Fruit fly (Drosophila melanogaster) whole organism, wandering third instar larva: ENCODE results near the gene CG42688.
A peak's percentile ranks its signal among the peaks of the same experiment; 100 is the strongest.

Experiments used
- Abd-B ChIP-seq: fragments of >200 bp; optimal IDR thresholded peaks from 2 replicates; lab custom pipeline; 2017; ENCODE audit warnings: missing biosample characterization, missing genetic modification characterization
- CG32264 ChIP-seq: fragments of 200-800 bp; sonication (Bioruptor generic); optimal IDR thresholded peaks from 2 replicates; lab custom pipeline; 2016; ENCODE audit warnings: missing biosample characterization, missing genetic modification characterization
- CG9705 ChIP-seq: fragments of 200-800 bp; sonication (Bioruptor generic); optimal IDR thresholded peaks from 2 replicates; lab custom pipeline; 2018; ENCODE audit warnings: missing biosample characterization, mild to moderate bottlenecking, missing genetic modification characterization
- CrebA ChIP-seq: fragments of 200-800 bp; sonication (Bioruptor generic); optimal IDR thresholded peaks from 2 replicates; lab custom pipeline; 2016; ENCODE audit warnings: missing biosample characterization, mild to moderate bottlenecking, missing genetic modification characterization, borderline replicate concordance
- Dfd ChIP-seq: fragments of >200 bp; optimal IDR thresholded peaks from 2 replicates; lab custom pipeline; 2017; ENCODE audit warnings: missing biosample characterization, missing genetic modification characterization
- Dif ChIP-seq: fragments of 200-275, 200-300 bp; sonication (Bioruptor generic); optimal IDR thresholded peaks from 2 replicates; lab custom pipeline; 2018; ENCODE audit warnings: missing biosample characterization, missing genetic modification characterization; ENCODE audit not compliant: partially characterized antibody
- GATAd ChIP-seq: sonication (Bioruptor generic); optimal IDR thresholded peaks from 2 replicates; lab custom pipeline; 2016; ENCODE audit warnings: missing biosample characterization, missing genetic modification characterization
- HLH106 ChIP-seq: fragments of 200-800 bp; optimal IDR thresholded peaks from 3 replicates; lab custom pipeline; 2019; ENCODE audit warnings: missing biosample characterization, mild to moderate bottlenecking, missing genetic modification characterization, moderate library complexity
- Hnf4 ChIP-seq: fragments of 200-800 bp; sonication (Bioruptor generic); optimal IDR thresholded peaks from 2 replicates; lab custom pipeline; 2016; ENCODE audit warnings: missing biosample characterization, mild to moderate bottlenecking, missing genetic modification characterization
- Hr78 ChIP-seq: fragments of >200 bp; optimal IDR thresholded peaks from 2 replicates; lab custom pipeline; 2017; ENCODE audit warnings: missing biosample characterization, missing genetic modification characterization
- Hr83 ChIP-seq: fragments of 200-300 bp; sonication (Bioruptor generic); optimal IDR thresholded peaks from 2 replicates; lab custom pipeline; 2016; ENCODE audit warnings: missing biosample characterization, mild to moderate bottlenecking, missing genetic modification characterization, moderate library complexity; ENCODE audit not compliant: poor library complexity, severe bottlenecking
- Jra ChIP-seq: sonication (Bioruptor generic); optimal IDR thresholded peaks from 2 replicates; lab custom pipeline; 2016; ENCODE audit warnings: missing biosample characterization, missing genetic modification characterization
- Mio ChIP-seq: sonication (Bioruptor generic); optimal IDR thresholded peaks from 2 replicates; lab custom pipeline; 2016; ENCODE audit warnings: missing biosample characterization, missing genetic modification characterization
- Myc ChIP-seq: fragments of >200 bp; optimal IDR thresholded peaks from 2 replicates; lab custom pipeline; 2017
- N ChIP-seq: fragments of >200 bp; optimal IDR thresholded peaks from 2 replicates; lab custom pipeline; 2018; ENCODE audit warnings: missing biosample characterization, missing external identifiers, missing genetic modification characterization
- OdsH ChIP-seq: fragments of 200-800 bp; sonication (Bioruptor generic); optimal IDR thresholded peaks from 2 replicates; lab custom pipeline; 2016; ENCODE audit warnings: missing biosample characterization, mild to moderate bottlenecking, missing genetic modification characterization
- Rel ChIP-seq, 2 experiments: fragments of 200-800 bp; sonication (Bioruptor generic) in 1 of 2; optimal IDR thresholded peaks; 2 replicates in 1 of 2; 3 replicates in 1 of 2; lab custom pipeline; 2016 to 2019; ENCODE audit warnings: mild to moderate bottlenecking in 2 of 2, missing biosample characterization in 2 of 2, missing genetic modification characterization in 2 of 2, moderate library complexity in 1 of 2
- Sp1 ChIP-seq: fragments of 200-800 bp; sonication (Bioruptor generic); optimal IDR thresholded peaks from 3 replicates; lab custom pipeline; 2019; ENCODE audit warnings: missing biosample characterization, mild to moderate bottlenecking, missing genetic modification characterization, moderate library complexity
- Vsx2 ChIP-seq: fragments of 200-300, 225-300 bp; sonication (Bioruptor generic); optimal IDR thresholded peaks from 2 replicates; lab custom pipeline; 2018; ENCODE audit warnings: missing biosample characterization, missing genetic modification characterization; ENCODE audit not compliant: partially characterized antibody
- br ChIP-seq: fragments of 200-800 bp; sonication (Bioruptor generic); optimal IDR thresholded peaks from 2 replicates; lab custom pipeline; 2016; ENCODE audit warnings: missing biosample characterization, missing genetic modification characterization
- brk ChIP-seq: fragments of 200-800 bp; sonication (Bioruptor generic); optimal IDR thresholded peaks from 2 replicates; lab custom pipeline; 2016; ENCODE audit warnings: missing biosample characterization, mild to moderate bottlenecking, missing genetic modification characterization
- dl ChIP-seq, 2 experiments: fragments of 175-275, 200-275 bp in 1 of 2; fragments of 200-275 bp in 1 of 2; sonication (Bioruptor generic); optimal IDR thresholded peaks; lab custom pipeline; 2018; ENCODE audit warnings: mild to moderate bottlenecking in 2 of 2, missing biosample characterization in 2 of 2, missing genetic modification characterization in 2 of 2, moderate library complexity in 2 of 2; ENCODE audit not compliant: partially characterized antibody in 2 of 2, insufficient read depth in 1 of 2
- dmrt93B ChIP-seq: fragments of 200-800 bp; sonication (Bioruptor generic); optimal IDR thresholded peaks from 2 replicates; lab custom pipeline; 2018; ENCODE audit warnings: missing biosample characterization, mild to moderate bottlenecking, missing genetic modification characterization
- dsf ChIP-seq: sonication (Bioruptor generic); optimal IDR thresholded peaks from 2 replicates; lab custom pipeline; 2016; ENCODE audit warnings: missing biosample characterization, missing genetic modification characterization, borderline replicate concordance
- ey ChIP-seq: fragments of 200-800 bp; sonication (Bioruptor generic); optimal IDR thresholded peaks from 2 replicates; lab custom pipeline; 2016; ENCODE audit warnings: missing biosample characterization, missing genetic modification characterization
- foxo ChIP-seq, 2 experiments: fragments of 200-800 bp; sonication (Bioruptor generic); optimal IDR thresholded peaks; 2 replicates in 1 of 2; 3 replicates in 1 of 2; lab custom pipeline; 2016 to 2017; ENCODE audit warnings: missing biosample characterization in 2 of 2, missing genetic modification characterization in 2 of 2
- fru ChIP-seq: fragments of 200-800 bp; sonication (Bioruptor generic); optimal IDR thresholded peaks from 3 replicates; lab custom pipeline; 2016; ENCODE audit warnings: missing biosample characterization, mild to moderate bottlenecking, missing genetic modification characterization
- h ChIP-seq: fragments of 200-800 bp; sonication (Bioruptor generic); optimal IDR thresholded peaks from 3 replicates; lab custom pipeline; 2016; ENCODE audit warnings: missing biosample characterization, mild to moderate bottlenecking, missing genetic modification characterization
- jim ChIP-seq: fragments of 175-275, 200-325 bp; sonication (Bioruptor generic); optimal IDR thresholded peaks from 2 replicates; lab custom pipeline; 2016; ENCODE audit warnings: missing biosample characterization, mild to moderate bottlenecking, missing genetic modification characterization
- lola ChIP-seq: fragments of >200 bp; optimal IDR thresholded peaks from 2 replicates; lab custom pipeline; 2017; ENCODE audit warnings: missing biosample characterization, missing genetic modification characterization
- pan ChIP-seq: fragments of >200 bp; optimal IDR thresholded peaks from 2 replicates; lab custom pipeline; 2017
- psq ChIP-seq: fragments of 200-800 bp; sonication (Bioruptor generic); optimal IDR thresholded peaks from 3 replicates; lab custom pipeline; 2017; ENCODE audit warnings: missing biosample characterization, mild to moderate bottlenecking, missing genetic modification characterization, moderate library complexity
- rgr ChIP-seq: fragments of 200-800 bp; sonication (Bioruptor generic); optimal IDR thresholded peaks from 3 replicates; lab custom pipeline; 2016; ENCODE audit warnings: missing biosample characterization, mild to moderate bottlenecking, missing genetic modification characterization
- sage ChIP-seq: fragments of 200-800 bp; sonication (Bioruptor generic); optimal IDR thresholded peaks from 2 replicates; lab custom pipeline; 2016; ENCODE audit warnings: missing biosample characterization, mild to moderate bottlenecking, missing genetic modification characterization
- sv ChIP-seq: fragments of 200-800 bp; sonication (Bioruptor generic); optimal IDR thresholded peaks from 3 replicates; lab custom pipeline; 2016; ENCODE audit warnings: missing biosample characterization, missing genetic modification characterization
- tai ChIP-seq: sonication (Bioruptor generic); optimal IDR thresholded peaks from 2 replicates; lab custom pipeline; 2016; ENCODE audit warnings: missing biosample characterization, missing genetic modification characterization
- usp ChIP-seq: fragments of >200 bp; optimal IDR thresholded peaks from 2 replicates; lab custom pipeline; 2017; ENCODE audit warnings: missing biosample characterization, missing genetic modification characterization
- woc ChIP-seq: sonication (Bioruptor generic); optimal IDR thresholded peaks from 2 replicates; lab custom pipeline; 2016; ENCODE audit warnings: missing biosample characterization, mild to moderate bottlenecking, missing genetic modification characterization

CG42688 gene

DNA sequence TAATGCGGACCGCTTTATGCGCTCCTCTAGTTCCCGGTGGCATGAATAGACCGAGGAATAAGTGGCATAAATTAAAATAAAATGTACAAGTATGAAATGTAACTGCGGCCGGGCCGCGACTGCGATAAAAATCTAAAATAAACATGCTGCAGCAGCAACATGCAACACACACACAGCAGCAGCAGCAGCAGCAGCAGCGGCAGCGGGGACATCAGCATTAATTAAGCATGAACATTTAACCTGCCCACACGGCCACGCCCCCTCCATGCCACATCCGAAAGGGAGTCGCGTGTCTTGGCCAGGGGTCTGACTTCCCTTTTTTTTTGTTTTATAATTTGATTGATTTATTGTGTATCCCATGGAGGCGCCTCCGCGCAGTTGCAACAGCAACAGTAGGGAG, 21.9 kb upstream of the CG42688 start:
- TF ChIP-seq Myc (lab: Kevin White, UChicago), result no peak
- TF ChIP-seq Dfd, result peak; percentile 74
- TF ChIP-seq, all 38 proteins: peak for 1

dm6 chr2L:19201841-19202240, 19.2 kb upstream of the CG42688 start:
- TF ChIP-seq HLH106 (tag; lab: Kevin White, UChicago) (peak; percentile 70), foxo (GFP tag; optimal IDR thresholded peaks at IDR 0.05; lab: Kevin White, UChicago) (peak in 1 of 2 experiments; percentile 75), CrebA (GFP tag; lab: Kevin White, UChicago) (peak; percentile 22), Sp1 (GFP tag; lab: Kevin White, UChicago) (peak; percentile 65), Hnf4 (peak; percentile 60), h (GFP tag; lab: Kevin White, UChicago) (peak; percentile 80), N (no peak), CG9705 (GFP tag; lab: Kevin White, UChicago) (peak; percentile 12), woc (GFP tag; lab: Kevin White, UChicago) (peak; percentile 51), lola (GFP tag; lab: Kevin White, UChicago) (no peak), Mio (GFP tag; lab: Kevin White, UChicago) (no peak), dl (GFP tag; optimal IDR thresholded peaks at IDR 0.05; lab: Kevin White, UChicago; ENCODE audit: insufficient read depth in 1 of 2, partially characterized antibody in 2 of 2) (no peak), usp (GFP tag; lab: Kevin White, UChicago) (no peak), fru (GFP tag; lab: Kevin White, UChicago) (peak; percentile 75), dmrt93B (peak; percentile 22), brk (peak; percentile 53), Hr83 (GFP tag; lab: Kevin White, UChicago) (no peak), Jra (GFP tag; lab: Kevin White, UChicago) (peak; percentile 36), pan (lab: Kevin White, UChicago) (no peak), Hr78 (GFP tag; lab: Kevin White, UChicago) (no peak), psq (peak; percentile 55), ey (GFP tag; lab: Kevin White, UChicago) (peak; percentile 68), sv (GFP tag; lab: Kevin White, UChicago) (no peak), Dif (GFP tag; lab: Kevin White, UChicago) (no peak), sage (GFP tag; lab: Kevin White, UChicago) (peak; percentile 64), OdsH (GFP tag; lab: Kevin White, UChicago) (peak; percentile 67), rgr (GFP tag; lab: Kevin White, UChicago) (peak; percentile 71), Vsx2 (no peak), tai (no peak), Abd-B (no peak), Rel (GFP tag; optimal IDR thresholded peaks at IDR 0.05; lab: Kevin White, UChicago) (peak; percentile 27), Rel (tag; optimal IDR thresholded peaks at IDR 0.05; lab: Kevin White, UChicago) (no peak), Dfd (no peak), CG32264 (no peak), GATAd (GFP tag; lab: Kevin White, UChicago) (no peak), br (GFP tag; lab: Kevin White, UChicago) (peak; percentile 49), jim (GFP tag; lab: Kevin White, UChicago) (no peak), dsf (GFP tag; lab: Kevin White, UChicago) (no peak), Myc (lab: Kevin White, UChicago) (no peak)

- TF ChIP-seq Myc (lab: Kevin White, UChicago), result no peak
- peak; percentile 9 for TF ChIP-seq woc (GFP tag; lab: Kevin White, UChicago)
- TF ChIP-seq usp (GFP tag; lab: Kevin White, UChicago), result no peak
- no peak for TF ChIP-seq Abd-B
- TF ChIP-seq CG32264, result no peak
- TF ChIP-seq CrebA (GFP tag; lab: Kevin White, UChicago), result no peak
- peak; percentile 32 for TF ChIP-seq OdsH (GFP tag; lab: Kevin White, UChicago)
- TF ChIP-seq sv (GFP tag; lab: Kevin White, UChicago), result no peak
- TF ChIP-seq brk, result no peak
- TF ChIP-seq Jra (GFP tag; lab: Kevin White, UChicago), result no peak
- TF ChIP-seq N, result no peak
- TF ChIP-seq Rel (GFP tag; optimal IDR thresholded peaks at IDR 0.05; lab: Kevin White, UChicago), result no peak
- no peak for TF ChIP-seq Rel (tag; optimal IDR thresholded peaks at IDR 0.05; lab: Kevin White, UChicago)
- no peak for TF ChIP-seq br (GFP tag; lab: Kevin White, UChicago)
- no peak for TF ChIP-seq Dif (GFP tag; lab: Kevin White, UChicago)
- TF ChIP-seq dmrt93B, result no peak
- TF ChIP-seq Hr78 (GFP tag; lab: Kevin White, UChicago), result no peak
- no peak for TF ChIP-seq jim (GFP tag; lab: Kevin White, UChicago)
- TF ChIP-seq Hr83 (GFP tag; lab: Kevin White, UChicago), result no peak
- TF ChIP-seq CG9705 (GFP tag; lab: Kevin White, UChicago), result no peak
- TF ChIP-seq HLH106 (tag; lab: Kevin White, UChicago), result peak; percentile 7
- TF ChIP-seq Sp1 (GFP tag; lab: Kevin White, UChicago), result no peak
- TF ChIP-seq fru (GFP tag; lab: Kevin White, UChicago), result peak; percentile 19
- no peak for TF ChIP-seq Mio (GFP tag; lab: Kevin White, UChicago)
- TF ChIP-seq Dfd, result no peak
- TF ChIP-seq rgr (GFP tag; lab: Kevin White, UChicago), result no peak
- peak; percentile 43 for TF ChIP-seq ey (GFP tag; lab: Kevin White, UChicago)
- TF ChIP-seq dl (GFP tag; optimal IDR thresholded peaks at IDR 0.05; lab: Kevin White, UChicago; ENCODE audit: insufficient read depth in 1 of 2, partially characterized antibody in 2 of 2), result no peak
- TF ChIP-seq pan (lab: Kevin White, UChicago), result no peak
- TF ChIP-seq tai, result no peak
- no peak for TF ChIP-seq dsf (GFP tag; lab: Kevin White, UChicago)
- peak in 1 of 2 experiments; percentile 60 for TF ChIP-seq foxo (GFP tag; optimal IDR thresholded peaks at IDR 0.05; lab: Kevin White, UChicago)
- TF ChIP-seq Hnf4, result peak; percentile 33
- no peak for TF ChIP-seq Vsx2
- TF ChIP-seq GATAd (GFP tag; lab: Kevin White, UChicago), result no peak
- TF ChIP-seq sage (GFP tag; lab: Kevin White, UChicago), result no peak
- peak; percentile 27 for TF ChIP-seq h (GFP tag; lab: Kevin White, UChicago)
- TF ChIP-seq psq, result no peak
- no peak for TF ChIP-seq lola (GFP tag; lab: Kevin White, UChicago)
- TF ChIP-seq, all 38 proteins: peak for 8
Observed at dm6 chr2L:19200211-19200610, 17.6 kb upstream of the CG42688 start.
